Fruit fly (Drosophila melanogaster): Measurements from ENCODE around the gene CG2260.

DNA sequence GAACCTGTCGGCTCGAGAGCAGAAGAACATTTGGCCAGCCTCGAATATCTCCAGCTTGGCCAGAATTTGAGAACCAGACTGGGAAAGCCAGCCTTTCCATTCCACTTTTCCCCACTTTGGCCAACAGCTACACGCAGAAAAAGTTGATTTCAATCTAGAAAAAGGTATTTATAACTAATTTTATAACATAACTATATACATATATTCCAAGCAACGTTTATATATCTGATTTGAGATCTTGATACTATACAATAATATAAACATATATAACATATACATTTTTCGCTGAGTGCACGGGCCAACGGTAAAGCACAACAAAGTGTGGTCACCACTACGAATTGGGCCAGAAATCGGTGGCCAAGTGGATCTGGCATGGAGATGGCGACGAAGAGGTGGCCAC lies 42.5 kb upstream of the CG2260 start:
- TF ChIP-seq Mnt (GFP tag; optimal IDR thresholded peaks at IDR 0.05) = no peak
- TF ChIP-seq pad (GFP tag; optimal IDR thresholded peaks at IDR 0.05) = no peak
- no peak for TF ChIP-seq CG12768 (GFP tag; optimal IDR thresholded peaks at IDR 0.05)
- no peak for TF ChIP-seq CG1620 (GFP tag; optimal IDR thresholded peaks at IDR 0.05)
- TF ChIP-seq CG5204 (GFP tag; optimal IDR thresholded peaks at IDR 0.05) = no peak
